Worm (Caenorhabditis elegans): ENCODE results near the gene ret-1.

ret-1 gene

DNA sequence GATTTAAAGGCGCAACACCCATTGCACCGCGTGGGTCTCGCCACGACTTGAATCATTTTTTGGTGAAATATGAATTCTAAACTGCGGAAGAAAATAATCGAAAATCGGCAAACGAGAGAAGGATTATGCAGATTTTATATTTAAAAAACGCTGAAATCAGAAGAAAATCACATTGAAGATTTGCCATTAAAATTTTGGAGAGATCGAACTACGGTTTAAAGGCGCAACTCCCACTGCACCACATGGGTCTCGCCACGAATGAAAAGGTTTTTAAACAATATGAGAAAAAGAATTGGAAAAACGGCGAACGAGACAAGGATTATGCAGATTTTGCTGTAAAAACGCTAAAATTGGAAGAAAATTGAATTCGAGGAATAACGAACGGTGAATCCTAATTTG, 14.4 kb downstream of the ret-1 start (continued):
- TF ChIP-seq ztf-26 (tag; optimal IDR thresholded peaks at IDR 0.05) = no peak
- TF ChIP-seq somi-1 (GFP tag; optimal IDR thresholded peaks at IDR 0.05) = no peak
- TF ChIP-seq lin-35 (GFP tag; optimal IDR thresholded peaks at IDR 0.05) = no peak
- TF ChIP-seq xnd-1 (tag; optimal IDR thresholded peaks at IDR 0.05) = peak; percentile 37
- no peak for TF ChIP-seq hlh-26 (GFP tag; conservative IDR thresholded peaks at IDR 0.05)
- TF ChIP-seq atf-7 (tag; optimal IDR thresholded peaks at IDR 0.05) = no peak
- no peak for TF ChIP-seq B0035.1 (tag; optimal IDR thresholded peaks at IDR 0.05)
- TF ChIP-seq attf-6 (GFP tag; IDR thresholded peaks at IDR 0.05) = no peak
- no peak for TF ChIP-seq B0019.2 (GFP tag; conservative IDR thresholded peaks at IDR 0.05)
- TF ChIP-seq rcor-1 (GFP tag; IDR thresholded peaks at IDR 0.05) = no peak
- TF ChIP-seq athp-1 (tag; optimal IDR thresholded peaks at IDR 0.05) = no peak
- no peak for TF ChIP-seq sdz-38 (tag; optimal IDR thresholded peaks at IDR 0.05)
- TF ChIP-seq madf-8 (GFP tag; conservative IDR thresholded peaks at IDR 0.05) = peak; percentile 50; the same call in 1 of the 2 replicates
- TF ChIP-seq efl-1 (GFP tag; optimal IDR thresholded peaks at IDR 0.05) = peak; percentile 7
- TF ChIP-seq sptf-2 (GFP tag; optimal IDR thresholded peaks at IDR 0.05) = no peak
- no peak for TF ChIP-seq nhr-179 (tag; optimal IDR thresholded peaks at IDR 0.05)
- no peak for TF ChIP-seq Y67H2A.10 (GFP tag; conservative IDR thresholded peaks at IDR 0.05)
- TF ChIP-seq repo-1 (tag; optimal IDR thresholded peaks at IDR 0.05) = no peak
- TF ChIP-seq K12H6.12 (tag; optimal IDR thresholded peaks at IDR 0.05) = no peak
- no peak for TF ChIP-seq gei-17 (GFP tag; optimal IDR thresholded peaks at IDR 0.05)
- no peak; the same call in none of the 2 replicates for TF ChIP-seq D2030.7 (GFP tag; IDR thresholded peaks at IDR 0.05)
- TF ChIP-seq lsy-27 (tag; optimal IDR thresholded peaks at IDR 0.05; ENCODE audit: borderline replicate concordance, insufficient read depth) = no peak
- TF ChIP-seq nhr-80 (tag; optimal IDR thresholded peaks at IDR 0.05) = no peak
- TF ChIP-seq lsl-1 (GFP tag; optimal IDR thresholded peaks at IDR 0.05) = peak; percentile 88
- no peak for TF ChIP-seq hrde-1 (tag; optimal IDR thresholded peaks at IDR 0.05; ENCODE audit: borderline replicate concordance)
- peak; percentile 61 for TF ChIP-seq snpc-3.4 (tag; optimal IDR thresholded peaks at IDR 0.05)
- TF ChIP-seq madf-3 (GFP tag; IDR thresholded peaks at IDR 0.05) = no peak
- TF ChIP-seq B0336.3 (GFP tag; IDR thresholded peaks at IDR 0.05) = peak; percentile 31; the same call in 1 of the 2 replicates
- TF ChIP-seq Y53G8AR.9 (GFP tag; conservative IDR thresholded peaks at IDR 0.05) = no peak; the same call in 1 of the 2 replicates
- no peak for TF ChIP-seq sea-2 (GFP tag; IDR thresholded peaks at IDR 0.05)
- no peak for TF ChIP-seq lag-1 (GFP tag; IDR thresholded peaks at IDR 0.05)
- no peak for TF ChIP-seq ZK185.1 (tag; optimal IDR thresholded peaks at IDR 0.05; ENCODE audit: poor library complexity, severe bottlenecking)
- TF ChIP-seq F37B4.10 (GFP tag; IDR thresholded peaks at IDR 0.05) = no peak
- no peak for TF ChIP-seq snpc-1.3 (tag; optimal IDR thresholded peaks at IDR 0.05; ENCODE audit: insufficient read depth)
- no peak for TF ChIP-seq ceh-40 (GFP tag; IDR thresholded peaks at IDR 0.05)
- no peak for TF ChIP-seq nhr-27 (tag; optimal IDR thresholded peaks at IDR 0.05)
- no peak for TF ChIP-seq rpc-1 (optimal IDR thresholded peaks at IDR 0.05)
- no peak for TF ChIP-seq rpc-1 (tag; optimal IDR thresholded peaks at IDR 0.05)
- TF ChIP-seq ztf-22 (GFP tag; optimal IDR thresholded peaks at IDR 0.05) = no peak
- no peak for TF ChIP-seq hsf-1 (GFP tag; IDR thresholded peaks at IDR 0.05)
- no peak for TF ChIP-seq ceh-79 (tag; optimal IDR thresholded peaks at IDR 0.05)
- no peak for TF ChIP-seq F52B5.7 (tag; optimal IDR thresholded peaks at IDR 0.05)
- TF ChIP-seq Y53F4B.3 (GFP tag; IDR thresholded peaks at IDR 0.05) = no peak
- TF ChIP-seq cebp-1 (GFP tag; IDR thresholded peaks at IDR 0.05) = no peak
- TF ChIP-seq cebp-1 (tag; optimal IDR thresholded peaks at IDR 0.05) = no peak
- no peak for TF ChIP-seq snpc-4 (GFP tag; optimal IDR thresholded peaks at IDR 0.05)
- TF ChIP-seq snpc-4 (tag; optimal IDR thresholded peaks at IDR 0.05) = peak in 2 of 4 experiments; percentile 26 to 29
- no peak for TF ChIP-seq ztf-25 (GFP tag; IDR thresholded peaks at IDR 0.05)

All from whole organism, young adult.